Worm (Caenorhabditis elegans): ENCODE results near the gene dao-6.

- TF ChIP-seq unc-55 (GFP tag; optimal IDR thresholded peaks at IDR 0.05) (no peak), nhr-12 (tag; optimal IDR thresholded peaks at IDR 0.05) (no peak), nhr-10 (tag; optimal IDR thresholded peaks at IDR 0.05) (no peak)
Observed at ce11 chrIII:9779080-9779479, 43.1 kb upstream of the dao-6 start.

Data from whole organism, L2 larva.